Worm (Caenorhabditis elegans): Measurements from ENCODE around the gene Y51H4A.6.

- TF ChIP-seq ceh-8 (GFP tag; optimal IDR thresholded peaks at IDR 0.05) (no peak), jun-1 (tag; optimal IDR thresholded peaks at IDR 0.05) (no peak), elt-2 (tag; optimal IDR thresholded peaks at IDR 0.05) (no peak), lsy-2 (tag; optimal IDR thresholded peaks at IDR 0.05) (no peak), sptf-1 (tag; optimal IDR thresholded peaks at IDR 0.05) (no peak), lin-15B (tag; optimal IDR thresholded peaks at IDR 0.05) (no peak)
These were observed 45.0 kb downstream of the Y51H4A.6 start, which contains the start of gene Y51H4A.8 for ce11 chrIV:16578449-16578848.

Measured in whole organism, L1 larva.